Fruit fly (Drosophila melanogaster) whole organism, embryonic: ENCODE results near the gene CG6923.
A peak's percentile ranks its signal among the peaks of the same experiment; 100 is the strongest.

Experiments
- CG11085 ChIP-seq: fragments of 200-800 bp; sonication (Bioruptor generic); IDR thresholded peaks from 2 replicates; pipeline ENCODE4 v1.3.6; 2022; ENCODE audit warnings: missing biosample characterization, missing genetic modification characterization
- CG12769 ChIP-seq: fragments of 200-800 bp; sonication (Bioruptor generic); optimal IDR thresholded peaks from 2 replicates; lab custom pipeline; 2019; ENCODE audit warnings: missing biosample characterization, mild to moderate bottlenecking, missing genetic modification characterization, moderate library complexity
- CG14860 ChIP-seq: fragments of 200-800 bp; sonication (Bioruptor generic); IDR thresholded peaks from 3 replicates; pipeline ENCODE4 v1.3.6; 2022; ENCODE audit warnings: missing biosample characterization, missing genetic modification characterization; ENCODE audit not compliant: partially characterized antibody
- CG15011 ChIP-seq: fragments of 200-800 bp; sonication (Bioruptor generic); optimal IDR thresholded peaks from 3 replicates; lab custom pipeline; 2018; ENCODE audit warnings: missing biosample characterization, mild to moderate bottlenecking, missing genetic modification characterization
- CG16815 ChIP-seq: fragments of 200-800 bp; sonication (Bioruptor generic); optimal IDR thresholded peaks from 3 replicates; lab custom pipeline; 2017; ENCODE audit warnings: missing biosample characterization, mild to moderate bottlenecking, missing genetic modification characterization
- CG2875 ChIP-seq: fragments of 200-800 bp; sonication (Bioruptor generic); optimal IDR thresholded peaks from 2 replicates; lab custom pipeline; 2017; ENCODE audit warnings: missing biosample characterization, mild to moderate bottlenecking, missing genetic modification characterization, missing genetic modification reagents
- CG4282 ChIP-seq: fragments of 200-800 bp; sonication (Bioruptor generic); optimal IDR thresholded peaks from 2 replicates; lab custom pipeline; 2016; ENCODE audit warnings: missing biosample characterization, missing genetic modification characterization
- CG4854 ChIP-seq: fragments of 200-800 bp; sonication (Bioruptor generic); optimal IDR thresholded peaks from 2 replicates; lab custom pipeline; 2016; ENCODE audit warnings: missing biosample characterization, missing genetic modification characterization, inconsistent platforms
- CG7357 ChIP-seq: fragments of 200-800 bp; sonication (Bioruptor generic); IDR thresholded peaks from 3 replicates; pipeline ENCODE4 v1.3.6; 2022; ENCODE audit warnings: missing biosample characterization, missing genetic modification characterization
- CG7556 ChIP-seq: fragments of 200-800 bp; sonication (Bioruptor generic); optimal IDR thresholded peaks from 2 replicates; lab custom pipeline; 2017; ENCODE audit warnings: missing biosample characterization, mild to moderate bottlenecking, missing genetic modification characterization
- CG8924 ChIP-seq: fragments of 200-800 bp; optimal IDR thresholded peaks from 3 replicates; lab custom pipeline; 2019; ENCODE audit warnings: missing biosample characterization, mild to moderate bottlenecking, missing genetic modification characterization, moderate library complexity
- CTCF ChIP-seq: fragments of 200-800 bp; sonication (Bioruptor generic); optimal IDR thresholded peaks from 2 replicates; lab custom pipeline; 2017; ENCODE audit warnings: missing biosample characterization, mild to moderate bottlenecking, missing genetic modification characterization, moderate library complexity
- D ChIP-seq, 2 experiments: fragments of 200-800 bp in 1 of 2; fragments of >200 bp in 1 of 2; sonication (Bioruptor generic) in 1 of 2; optimal IDR thresholded peaks; 2 replicates in 1 of 2; 3 replicates in 1 of 2; lab custom pipeline; 2017; ENCODE audit warnings: mild to moderate bottlenecking in 1 of 2, missing biosample characterization in 1 of 2, missing genetic modification characterization in 1 of 2, missing genetic modification reagents in 1 of 2
- Dad ChIP-seq: fragments of 200-800 bp; sonication (Bioruptor generic); optimal IDR thresholded peaks from 3 replicates; lab custom pipeline; 2016; ENCODE audit warnings: missing biosample characterization, missing genetic modification characterization
- Deaf1 ChIP-seq: fragments of 200-800 bp; optimal IDR thresholded peaks from 3 replicates; lab custom pipeline; 2019; ENCODE audit warnings: missing biosample characterization, mild to moderate bottlenecking, missing genetic modification characterization, moderate library complexity
- Dek ChIP-seq: fragments of 200-800 bp; sonication (Bioruptor generic); optimal IDR thresholded peaks from 3 replicates; lab custom pipeline; 2019; ENCODE audit warnings: missing biosample characterization, mild to moderate bottlenecking, missing genetic modification characterization, moderate library complexity
- Dfd ChIP-seq, 2 experiments: fragments of >200 bp; optimal IDR thresholded peaks; 2 replicates each; lab custom pipeline; 2017; ENCODE audit warnings: missing biosample characterization in 2 of 2, missing genetic modification characterization in 2 of 2
- Ets97D ChIP-seq: fragments of 200-800 bp; sonication (Bioruptor generic); optimal IDR thresholded peaks from 3 replicates; lab custom pipeline; 2016; ENCODE audit warnings: missing biosample characterization, missing genetic modification characterization
- Fer2 ChIP-seq: fragments of 200-800 bp; sonication (Bioruptor generic); optimal IDR thresholded peaks from 2 replicates; lab custom pipeline; 2018; ENCODE audit warnings: missing biosample characterization, mild to moderate bottlenecking, missing genetic modification characterization, moderate library complexity
- Hr39 ChIP-seq: fragments of >200 bp; optimal IDR thresholded peaks from 2 replicates; lab custom pipeline; 2017
- MTF-1 ChIP-seq: fragments of 200-800 bp; sonication (Bioruptor generic); optimal IDR thresholded peaks from 2 replicates; lab custom pipeline; 2018; ENCODE audit warnings: missing biosample characterization, mild to moderate bottlenecking, missing genetic modification characterization, borderline replicate concordance
- Med ChIP-seq: fragments of 200-800 bp; sonication (Bioruptor generic); peaks from one replicate; lab custom pipeline; 2016; ENCODE audit warnings: missing biosample characterization, missing genetic modification characterization, mild to moderate bottlenecking, inconsistent platforms, moderate library complexity
- Meics ChIP-seq: fragments of 200-800 bp; sonication (Bioruptor generic); optimal IDR thresholded peaks from 2 replicates; lab custom pipeline; 2017; ENCODE audit warnings: missing biosample characterization, mild to moderate bottlenecking, missing genetic modification characterization
- NC2β ChIP-seq: fragments of 200-800 bp; sonication (Bioruptor generic); optimal IDR thresholded peaks from 2 replicates; lab custom pipeline; 2016; ENCODE audit warnings: missing biosample characterization, missing genetic modification characterization
- Nf-YC ChIP-seq: fragments of 200-800 bp; optimal IDR thresholded peaks from 3 replicates; lab custom pipeline; 2019; ENCODE audit warnings: missing biosample characterization, mild to moderate bottlenecking, missing genetic modification characterization, moderate library complexity
- PHDP ChIP-seq: fragments of 200-800 bp; sonication (Bioruptor generic); optimal IDR thresholded peaks from 3 replicates; lab custom pipeline; 2018; ENCODE audit warnings: missing biosample characterization, mild to moderate bottlenecking, missing genetic modification characterization, moderate library complexity
- Taf1 ChIP-seq: fragments of 200-800 bp; sonication (Bioruptor generic); IDR thresholded peaks from 2 replicates; pipeline ENCODE4 v1.3.6; 2022; ENCODE audit warnings: missing biosample characterization, missing genetic modification characterization
- Xrp1 ChIP-seq: fragments of 200-800 bp; sonication (Bioruptor generic); IDR thresholded peaks from 2 replicates; pipeline ENCODE4 v1.3.6; 2022; ENCODE audit warnings: missing biosample characterization, missing genetic modification characterization
- amos ChIP-seq: fragments of 200-800 bp; sonication (Bioruptor generic); IDR thresholded peaks from 2 replicates; pipeline ENCODE4 v1.3.6; 2022; ENCODE audit warnings: missing biosample characterization, missing genetic modification characterization; ENCODE audit not compliant: partially characterized antibody
- bab2 ChIP-seq: fragments of 200-800 bp; sonication (Bioruptor generic); optimal IDR thresholded peaks from 2 replicates; lab custom pipeline; 2016; ENCODE audit warnings: missing biosample characterization, missing genetic modification characterization
- bbx ChIP-seq: fragments of 200-800 bp; sonication (Bioruptor generic); IDR thresholded peaks from 2 replicates; pipeline ENCODE4 v1.3.6; 2022; ENCODE audit warnings: missing biosample characterization, missing genetic modification characterization; ENCODE audit not compliant: partially characterized antibody
- bowl ChIP-seq: fragments of 200-800 bp; sonication (Bioruptor generic); IDR thresholded peaks from 2 replicates; pipeline ENCODE4 v1.3.6; 2022; ENCODE audit warnings: missing biosample characterization, missing genetic modification characterization
- ci ChIP-seq: fragments of 200-800 bp; sonication (Bioruptor generic); IDR thresholded peaks from 3 replicates; pipeline ENCODE4 v1.3.6; 2022; ENCODE audit warnings: missing biosample characterization, missing genetic modification characterization
- crp ChIP-seq, 2 experiments: fragments of 200-800 bp; sonication (Bioruptor generic); optimal IDR thresholded peaks; 2 replicates in 1 of 2; 3 replicates in 1 of 2; lab custom pipeline; 2017; ENCODE audit warnings: missing biosample characterization in 2 of 2, missing genetic modification characterization in 2 of 2, mild to moderate bottlenecking in 1 of 2, moderate library complexity in 1 of 2
- dimm ChIP-seq: fragments of 200-800 bp; sonication (Bioruptor generic); IDR thresholded peaks from 2 replicates; pipeline ENCODE4 v1.3.6; 2022; ENCODE audit warnings: missing biosample characterization, missing genetic modification characterization
- fd102C ChIP-seq: fragments of 200-800 bp; sonication (Bioruptor generic); optimal IDR thresholded peaks from 2 replicates; lab custom pipeline; 2018; ENCODE audit warnings: missing biosample characterization, mild to moderate bottlenecking, missing genetic modification characterization, moderate library complexity
- fu2 ChIP-seq: fragments of 200-800 bp; sonication (Bioruptor generic); optimal IDR thresholded peaks from 2 replicates; lab custom pipeline; 2016; ENCODE audit warnings: missing biosample characterization, missing genetic modification characterization
- gt ChIP-seq: fragments of 200-800 bp; sonication (Bioruptor generic); IDR thresholded peaks from 2 replicates; pipeline ENCODE4 v1.3.6; 2022; ENCODE audit warnings: missing biosample characterization, missing genetic modification characterization
- klu ChIP-seq: fragments of 200-800 bp; sonication (Bioruptor generic); IDR thresholded peaks from 2 replicates; pipeline ENCODE4 v1.3.6; 2022; ENCODE audit warnings: missing biosample characterization, missing genetic modification characterization
- kni ChIP-seq: fragments of 200-800 bp; sonication (Bioruptor generic); optimal IDR thresholded peaks from 3 replicates; lab custom pipeline; 2017; ENCODE audit warnings: mild to moderate bottlenecking, missing biosample characterization, missing genetic modification reagents, missing genetic modification characterization
- knrl ChIP-seq: fragments of 200-800 bp; sonication (Bioruptor generic); IDR thresholded peaks from 3 replicates; pipeline ENCODE4 v1.3.6; 2022; ENCODE audit warnings: missing biosample characterization, missing genetic modification characterization; ENCODE audit not compliant: partially characterized antibody
- p53 ChIP-seq: fragments of 200-800 bp; sonication (Bioruptor generic); optimal IDR thresholded peaks from 2 replicates; lab custom pipeline; 2016; ENCODE audit warnings: missing biosample characterization, missing genetic modification characterization
- pzg ChIP-seq: fragments of 200-800 bp; sonication (Bioruptor generic); optimal IDR thresholded peaks from 3 replicates; lab custom pipeline; 2018; ENCODE audit warnings: missing biosample characterization, mild to moderate bottlenecking, missing genetic modification characterization, moderate library complexity
- sob ChIP-seq: fragments of 200-800 bp; sonication (Bioruptor generic); IDR thresholded peaks from 2 replicates; pipeline ENCODE4 v1.3.6; 2022; ENCODE audit warnings: missing biosample characterization, missing genetic modification characterization
- ssp ChIP-seq: fragments of 200-800 bp; sonication (Bioruptor generic); IDR thresholded peaks from 2 replicates; pipeline ENCODE4 v1.3.6; 2022; ENCODE audit warnings: missing biosample characterization, missing genetic modification characterization
- tna ChIP-seq: fragments of 200-800 bp; sonication (Bioruptor generic); IDR thresholded peaks from 2 replicates; pipeline ENCODE4 v1.3.6; 2022; ENCODE audit warnings: missing biosample characterization, missing genetic modification characterization; ENCODE audit not compliant: partially characterized antibody
- ttk ChIP-seq: fragments of 200-800 bp; sonication (Bioruptor generic); IDR thresholded peaks from 2 replicates; pipeline ENCODE4 v2.1.2; 2022; ENCODE audit warnings: missing biosample characterization, missing genetic modification characterization
- tx ChIP-seq: fragments of 200-800 bp; sonication (Bioruptor generic); optimal IDR thresholded peaks from 2 replicates; lab custom pipeline; 2016; ENCODE audit warnings: missing biosample characterization, missing genetic modification characterization
- vvl ChIP-seq: fragments of 200-800 bp; sonication (Bioruptor generic); IDR thresholded peaks from 2 replicates; pipeline ENCODE4 v1.3.6; 2022; ENCODE audit warnings: missing biosample characterization, missing genetic modification characterization
- wdn ChIP-seq: fragments of 200-800 bp; sonication (Bioruptor generic); IDR thresholded peaks from 2 replicates; pipeline ENCODE4 v1.3.6; 2022; ENCODE audit warnings: missing biosample characterization, missing genetic modification characterization
- yki ChIP-seq: fragments of >200 bp; optimal IDR thresholded peaks from 3 replicates; lab custom pipeline; 2018

Gene CG6923

DNA sequence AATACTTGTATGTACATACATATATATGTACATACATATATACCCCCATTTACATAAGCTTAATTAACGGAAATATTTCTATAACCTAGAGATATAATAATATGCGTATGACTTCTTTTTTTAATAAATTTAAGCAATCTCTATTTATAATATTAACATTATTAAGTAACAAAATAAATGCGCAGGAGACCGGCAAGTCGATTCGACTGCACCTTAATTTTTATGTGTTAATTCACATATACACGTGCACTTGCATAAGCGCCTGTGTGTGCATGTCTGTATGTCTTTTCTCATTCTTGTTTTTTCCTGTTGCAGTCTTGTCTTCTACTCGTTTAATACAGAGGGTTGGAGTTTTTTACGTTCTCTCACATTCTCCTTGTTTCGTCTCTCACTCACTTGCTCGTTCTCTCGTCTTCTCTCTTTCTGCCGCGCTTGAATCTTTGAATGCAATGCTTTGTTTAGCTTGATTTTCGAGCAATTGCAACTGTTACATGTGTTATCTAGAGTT lies 30.4 kb upstream of the CG6923 start (continued):
- TF ChIP-seq MTF-1, result peak; percentile 85
- peak; percentile 91 for TF ChIP-seq PHDP (tag; lab: Kevin White, UChicago)
- no peak for TF ChIP-seq wdn (GFP tag; lab: Robert Waterston, UW)
- TF ChIP-seq Deaf1, result peak; percentile 70
- TF ChIP-seq klu, result peak; percentile 59; the same call in 1 of the 2 replicates
- peak; percentile 96 for TF ChIP-seq vvl (GFP tag; lab: Robert Waterston, UW)
- no peak for TF ChIP-seq tx (GFP tag; lab: Kevin White, UChicago)
- TF ChIP-seq CG11085 (GFP tag; lab: Robert Waterston, UW), result no peak
- no peak for TF ChIP-seq tna (GFP tag; lab: Robert Waterston, UW)
- no peak for TF ChIP-seq kni (GFP tag; lab: Kevin White, UChicago)
- TF ChIP-seq Meics, result peak; percentile 66
- TF ChIP-seq sob (GFP tag; lab: Robert Waterston, UW), result peak; percentile 74
- no peak for TF ChIP-seq p53
- TF ChIP-seq ssp, result peak; percentile 80
- peak; percentile 35 for TF ChIP-seq bab2 (GFP tag; lab: Kevin White, UChicago)
- peak; percentile 44 for TF ChIP-seq Med (GFP tag; lab: Kevin White, UChicago)
- TF ChIP-seq yki, result no peak
- TF ChIP-seq bbx (GFP tag; lab: Robert Waterston, UW), result no peak
- peak; percentile 50 for TF ChIP-seq Nf-YC (tag; lab: Kevin White, UChicago)
- no peak for TF ChIP-seq CG14860 (GFP tag; lab: Robert Waterston, UW)
- TF ChIP-seq Dek (tag; lab: Kevin White, UChicago), result peak; percentile 67
- TF ChIP-seq CG12769 (tag; lab: Kevin White, UChicago), result no peak
- no peak for TF ChIP-seq Taf1 (GFP tag; lab: Robert Waterston, UW)
- TF ChIP-seq Hr39 (lab: Kevin White, UChicago), result no peak
- peak; percentile 79 for TF ChIP-seq gt (GFP tag; lab: Robert Waterston, UW)
- peak; percentile 94 for TF ChIP-seq ci (GFP tag; lab: Robert Waterston, UW)
- TF ChIP-seq CG15011 (GFP tag; lab: Kevin White, UChicago), result peak; percentile 75
- TF ChIP-seq bowl (GFP tag; lab: Robert Waterston, UW), result peak; percentile 48; the same call in 1 of the 2 replicates
- peak; percentile 0 for TF ChIP-seq NC2β (GFP tag; lab: Kevin White, UChicago)
- TF ChIP-seq ttk, result peak; percentile 88
- peak; percentile 71 for TF ChIP-seq dimm (GFP tag; lab: Robert Waterston, UW)
- peak; percentile 98 for TF ChIP-seq CG8924 (tag; lab: Kevin White, UChicago)
- peak; percentile 98 for TF ChIP-seq Xrp1 (GFP tag; lab: Robert Waterston, UW)
- no peak for TF ChIP-seq Dfd (GFP tag; optimal IDR thresholded peaks at IDR 0.05; lab: Kevin White, UChicago)
- peak; percentile 42 for TF ChIP-seq CTCF (GFP tag; lab: Kevin White, UChicago)
- TF ChIP-seq CG16815 (GFP tag; lab: Kevin White, UChicago), result peak; percentile 97
- TF ChIP-seq Dad (GFP tag; lab: Kevin White, UChicago), result no peak
- no peak for TF ChIP-seq fu2
- peak; percentile 59 for TF ChIP-seq CG4854 (GFP tag; lab: Kevin White, UChicago)
- no peak for TF ChIP-seq CG4282
- peak; percentile 78 for TF ChIP-seq CG7357 (GFP tag; lab: Robert Waterston, UW)
- TF ChIP-seq D (optimal IDR thresholded peaks at IDR 0.05; lab: Kevin White, UChicago), result no peak
- peak; percentile 98 for TF ChIP-seq D (GFP tag; optimal IDR thresholded peaks at IDR 0.05; lab: Kevin White, UChicago)
- TF ChIP-seq crp (GFP tag; optimal IDR thresholded peaks at IDR 0.05; lab: Kevin White, UChicago), result peak in 1 of 2 experiments; percentile 60
- peak; percentile 19 for TF ChIP-seq Fer2
- no peak for TF ChIP-seq pzg (GFP tag; lab: Kevin White, UChicago)
- peak; percentile 95 for TF ChIP-seq CG2875 (GFP tag; lab: Kevin White, UChicago)
- TF ChIP-seq amos (GFP tag; lab: Robert Waterston, UW), result no peak
- peak; percentile 92 for TF ChIP-seq fd102C (GFP tag; lab: Kevin White, UChicago)
- TF ChIP-seq knrl (GFP tag; lab: Robert Waterston, UW), result no peak
- peak; percentile 95 for TF ChIP-seq CG7556 (GFP tag; lab: Kevin White, UChicago)
- TF ChIP-seq Ets97D (GFP tag; lab: Kevin White, UChicago), result no peak
